Fruit fly (Drosophila melanogaster): ENCODE measurements around the gene CG12320.

The CG12320 gene

dm6 chr3R:18295262-18295944, 42.9 kb upstream of the CG12320 start (continued):
- TF ChIP-seq dac (GFP tag; optimal IDR thresholded peaks at IDR 0.05) (no peak), CG7368 (GFP tag; optimal IDR thresholded peaks at IDR 0.05) (no peak), CG10631 (GFP tag; optimal IDR thresholded peaks at IDR 0.05) (peak; percentile 9), dsx (GFP tag; optimal IDR thresholded peaks at IDR 0.05; ENCODE audit: poor library complexity, severe bottlenecking) (peak; percentile 11), CG1621 (tag; optimal IDR thresholded peaks at IDR 0.05) (no peak), Gug (GFP tag; IDR thresholded peaks at IDR 0.05) (no peak), Eip75B (GFP tag; optimal IDR thresholded peaks at IDR 0.05) (peak; percentile 55), lz (GFP tag; optimal IDR thresholded peaks at IDR 0.05) (peak; percentile 18), Eip93F (GFP tag; optimal IDR thresholded peaks at IDR 0.05) (no peak)

dm6 chr3R:18294488-18294887, 42.0 kb upstream of the CG12320 start:
- no peak for TF ChIP-seq net (GFP tag; optimal IDR thresholded peaks at IDR 0.05)
- TF ChIP-seq CG6792 (GFP tag; optimal IDR thresholded peaks at IDR 0.05), result no peak
- no peak for TF ChIP-seq spab (GFP tag; optimal IDR thresholded peaks at IDR 0.05)
- TF ChIP-seq CG31627 (GFP tag; optimal IDR thresholded peaks at IDR 0.05), result no peak
- TF ChIP-seq Eip78C (GFP tag), result peak; percentile 63
- no peak for TF ChIP-seq vri (GFP tag; optimal IDR thresholded peaks at IDR 0.05)
- no peak for TF ChIP-seq CG8632 (GFP tag; optimal IDR thresholded peaks at IDR 0.05)
- peak in 1 of 2 experiments; percentile 49 for TF ChIP-seq ss (GFP tag; optimal IDR thresholded peaks at IDR 0.05)
- TF ChIP-seq CG16779 (tag; optimal IDR thresholded peaks at IDR 0.05), result no peak
- peak; percentile 9 for TF ChIP-seq Sox102F (GFP tag; optimal IDR thresholded peaks at IDR 0.05)
- TF ChIP-seq Ets21C (GFP tag; optimal IDR thresholded peaks at IDR 0.05), result no peak
- peak; percentile 23 for TF ChIP-seq CG6808 (GFP tag; optimal IDR thresholded peaks at IDR 0.05)
- no peak for TF ChIP-seq CG3032 (tag; optimal IDR thresholded peaks at IDR 0.05)
- no peak for TF ChIP-seq CG7368 (GFP tag; optimal IDR thresholded peaks at IDR 0.05)
- peak; percentile 58 for TF ChIP-seq CG9139 (GFP tag; optimal IDR thresholded peaks at IDR 0.05)
- no peak for TF ChIP-seq CG11294 (GFP tag; IDR thresholded peaks at IDR 0.05)
- TF ChIP-seq fkh (GFP tag; optimal IDR thresholded peaks at IDR 0.05), result no peak
- TF ChIP-seq Blimp-1 (GFP tag; optimal IDR thresholded peaks at IDR 0.05), result peak; percentile 46
- peak; percentile 34 for TF ChIP-seq svp (GFP tag)
- TF ChIP-seq CG32006 (GFP tag; optimal IDR thresholded peaks at IDR 0.05), result no peak
- TF ChIP-seq CG6163 (GFP tag; IDR thresholded peaks at IDR 0.05), result 0 out of 3 replicates have a peak, but pooled peaks have one; percentile 10

- TF ChIP-seq fd85E (GFP tag; optimal IDR thresholded peaks at IDR 0.05) (no peak), Ets21C (GFP tag; optimal IDR thresholded peaks at IDR 0.05) (no peak), eg (GFP tag; IDR thresholded peaks at IDR 0.05) (no peak), esn (GFP tag; optimal IDR thresholded peaks at IDR 0.05) (no peak), CG8319 (GFP tag; optimal IDR thresholded peaks at IDR 0.05) (no peak), pdm3 (GFP tag; optimal IDR thresholded peaks at IDR 0.05) (no peak), svp (GFP tag) (peak; percentile 73), CG6854 (GFP tag; optimal IDR thresholded peaks at IDR 0.05) (no peak), Eip78C (GFP tag) (peak; percentile 32), vri (GFP tag; optimal IDR thresholded peaks at IDR 0.05) (peak; percentile 66)
Observed at dm6 chr3R:18292371-18292770, 39.8 kb upstream of the CG12320 start.

- TF ChIP-seq spab (GFP tag; optimal IDR thresholded peaks at IDR 0.05) (no peak), Blimp-1 (GFP tag; optimal IDR thresholded peaks at IDR 0.05) (no peak), svp (GFP tag) (peak; percentile 69), CG31627 (GFP tag; optimal IDR thresholded peaks at IDR 0.05) (no peak)
Observed at dm6 chr3R:18291831-18292230, 39.3 kb upstream of the CG12320 start.

All from whole organism, prepupa.